Fruit fly (Drosophila melanogaster): ENCODE results near the gene Akh.
A peak's percentile ranks its signal among the peaks of the same experiment; 100 is the strongest.

Akh gene

dm6 chr3L:4120358-4121349, 20.6 kb upstream of the Akh start (continued):
- peak; percentile 27 for TF ChIP-seq Sox14 (GFP tag; optimal IDR thresholded peaks at IDR 0.05)
- TF ChIP-seq eg (GFP tag; IDR thresholded peaks at IDR 0.05) = no peak
- TF ChIP-seq Hr4 (GFP tag; optimal IDR thresholded peaks at IDR 0.05) = peak; percentile 29
- TF ChIP-seq CG6792 (GFP tag; optimal IDR thresholded peaks at IDR 0.05) = no peak
- no peak for TF ChIP-seq CG6854 (GFP tag; optimal IDR thresholded peaks at IDR 0.05)
- TF ChIP-seq CG8119 (GFP tag; IDR thresholded peaks at IDR 0.05) = no peak
- TF ChIP-seq acj6 (GFP tag; optimal IDR thresholded peaks at IDR 0.05) = no peak
- peak; percentile 9 for TF ChIP-seq pdm3 (GFP tag; optimal IDR thresholded peaks at IDR 0.05)
- peak; percentile 5 for TF ChIP-seq Hr39 (GFP tag; optimal IDR thresholded peaks at IDR 0.05)
- peak; percentile 9 for TF ChIP-seq net (GFP tag; optimal IDR thresholded peaks at IDR 0.05)
- TF ChIP-seq CG11294 (GFP tag; IDR thresholded peaks at IDR 0.05) = no peak
- TF ChIP-seq vri (GFP tag; optimal IDR thresholded peaks at IDR 0.05) = peak; percentile 89
- TF ChIP-seq CG32006 (GFP tag; optimal IDR thresholded peaks at IDR 0.05) = peak; percentile 50
- TF ChIP-seq CG34406 (GFP tag; optimal IDR thresholded peaks at IDR 0.05) = no peak
- TF ChIP-seq CG1621 (tag; optimal IDR thresholded peaks at IDR 0.05) = no peak
- no peak for TF ChIP-seq Eip75B (GFP tag; optimal IDR thresholded peaks at IDR 0.05)
- TF ChIP-seq CG3032 (tag; optimal IDR thresholded peaks at IDR 0.05) = no peak
- no peak for TF ChIP-seq CG6808 (GFP tag; optimal IDR thresholded peaks at IDR 0.05)
- no peak for TF ChIP-seq dac (GFP tag; optimal IDR thresholded peaks at IDR 0.05)
- TF ChIP-seq svp (GFP tag) = peak; percentile 17
- TF ChIP-seq esn (GFP tag; optimal IDR thresholded peaks at IDR 0.05) = no peak
- no peak for TF ChIP-seq fd59A (GFP tag; optimal IDR thresholded peaks at IDR 0.05)
- peak; percentile 3 for TF ChIP-seq OdsH (GFP tag; optimal IDR thresholded peaks at IDR 0.05)
- peak; percentile 34 for TF ChIP-seq Met (GFP tag; optimal IDR thresholded peaks at IDR 0.05)

- TF ChIP-seq svp (GFP tag) = peak; percentile 41
- peak; percentile 52 for TF ChIP-seq Eip78C (GFP tag)
- no peak for TF ChIP-seq fd59A (GFP tag; optimal IDR thresholded peaks at IDR 0.05)
Measured at dm6 chr3L:4121589-4121988, 19.7 kb upstream of the Akh start.

DNA sequence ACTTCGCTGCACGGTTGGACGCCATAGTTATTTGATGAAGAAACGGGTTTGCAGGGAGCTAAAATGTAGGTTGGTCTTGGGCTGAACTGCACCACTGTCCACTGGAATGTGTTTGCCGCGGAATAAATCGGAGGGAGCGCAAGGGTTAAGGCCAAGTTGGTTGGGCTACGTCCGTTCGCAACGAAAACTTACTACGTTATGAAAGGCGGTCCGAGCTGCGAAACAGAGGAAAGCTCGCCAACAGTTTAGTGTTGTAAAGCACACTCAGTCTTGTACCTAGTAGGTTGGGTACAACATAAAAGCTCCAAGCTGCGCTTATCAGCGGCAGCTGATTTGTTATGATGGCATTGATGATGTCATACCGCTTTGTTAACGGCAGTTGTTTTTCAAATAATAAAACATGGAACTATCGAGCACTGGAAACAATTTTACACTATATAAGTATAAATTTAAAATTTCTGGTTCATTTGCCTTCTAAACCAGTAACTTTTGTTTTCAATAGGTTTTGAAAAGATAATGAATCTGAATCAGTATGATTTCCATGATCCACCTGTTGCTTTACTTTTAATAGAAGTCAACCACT, 19.0 kb upstream of the Akh start, which contains the start of gene Chd64:
Gene Chd64, minus strand, starts transcription at position 204 of the 583 bp plus-strand sequence.
- no peak for TF ChIP-seq net (GFP tag; optimal IDR thresholded peaks at IDR 0.05)
- TF ChIP-seq dac (GFP tag; optimal IDR thresholded peaks at IDR 0.05) = no peak
- TF ChIP-seq CG3032 (tag; optimal IDR thresholded peaks at IDR 0.05) = peak; percentile 27
- no peak for TF ChIP-seq CG3919 (GFP tag; optimal IDR thresholded peaks at IDR 0.05)
- no peak for TF ChIP-seq CG34406 (GFP tag; optimal IDR thresholded peaks at IDR 0.05)
- TF ChIP-seq eg (GFP tag; IDR thresholded peaks at IDR 0.05) = peak; percentile 64; the same call in 2 of the 3 replicates
- TF ChIP-seq Blimp-1 (GFP tag; optimal IDR thresholded peaks at IDR 0.05) = no peak
- TF ChIP-seq CG1621 (tag; optimal IDR thresholded peaks at IDR 0.05) = no peak
- TF ChIP-seq cyc (GFP tag; optimal IDR thresholded peaks at IDR 0.05) = no peak
- no peak for TF ChIP-seq Ets96B (tag; optimal IDR thresholded peaks at IDR 0.05)
- TF ChIP-seq CG7368 (GFP tag; optimal IDR thresholded peaks at IDR 0.05) = peak; percentile 21
- TF ChIP-seq fd85E (GFP tag; optimal IDR thresholded peaks at IDR 0.05) = no peak
- TF ChIP-seq CG9139 (GFP tag; optimal IDR thresholded peaks at IDR 0.05) = no peak
- TF ChIP-seq Gug (GFP tag; IDR thresholded peaks at IDR 0.05) = no peak
- no peak for TF ChIP-seq CG11762 (GFP tag; optimal IDR thresholded peaks at IDR 0.05; ENCODE audit: insufficient read depth)
- TF ChIP-seq pdm3 (GFP tag; optimal IDR thresholded peaks at IDR 0.05) = no peak
- TF ChIP-seq CG8319 (GFP tag; optimal IDR thresholded peaks at IDR 0.05) = no peak
- TF ChIP-seq CG15336 (GFP tag; IDR thresholded peaks at IDR 0.05) = no peak
- 0 out of 2 replicates have a peak, but pooled peaks have one; percentile 13 for TF ChIP-seq CG11294 (GFP tag; IDR thresholded peaks at IDR 0.05)
- peak; percentile 98 for TF ChIP-seq vri (GFP tag; optimal IDR thresholded peaks at IDR 0.05)
- TF ChIP-seq topi (GFP tag; optimal IDR thresholded peaks at IDR 0.05) = peak; percentile 45
- no peak for TF ChIP-seq Sox14 (GFP tag; optimal IDR thresholded peaks at IDR 0.05)
- peak; percentile 68 for TF ChIP-seq Eip78C (GFP tag)
- no peak for TF ChIP-seq CG32006 (GFP tag; optimal IDR thresholded peaks at IDR 0.05)
- TF ChIP-seq acj6 (GFP tag; optimal IDR thresholded peaks at IDR 0.05) = no peak
- no peak for TF ChIP-seq OdsH (GFP tag; optimal IDR thresholded peaks at IDR 0.05)
- peak; percentile 50 for TF ChIP-seq lz (GFP tag; optimal IDR thresholded peaks at IDR 0.05)
- no peak for TF ChIP-seq Smox (GFP tag; optimal IDR thresholded peaks at IDR 0.05)
- no peak for TF ChIP-seq Eip93F (GFP tag; optimal IDR thresholded peaks at IDR 0.05)
- no peak for TF ChIP-seq CG11902 (GFP tag; optimal IDR thresholded peaks at IDR 0.05)
- TF ChIP-seq CG6792 (GFP tag; optimal IDR thresholded peaks at IDR 0.05) = peak; percentile 47
- no peak for TF ChIP-seq Sox15 (GFP tag; optimal IDR thresholded peaks at IDR 0.05)
- TF ChIP-seq esn (GFP tag; optimal IDR thresholded peaks at IDR 0.05) = peak; percentile 54
- peak; percentile 35 for TF ChIP-seq Eip75B (GFP tag; optimal IDR thresholded peaks at IDR 0.05)
- 0 out of 3 replicates have a peak, but pooled peaks have one; percentile 43 for TF ChIP-seq CG6163 (GFP tag; IDR thresholded peaks at IDR 0.05)
